Fruit fly (Drosophila melanogaster) whole organism, pupa: Measurements from ENCODE around the gene CG5618.

Experiments
- D1 ChIP-seq: fragments of 200-800 bp; sonication (Bioruptor generic); optimal IDR thresholded peaks from 2 replicates; lab custom pipeline; 2018; ENCODE audit warnings: missing biosample characterization, mild to moderate bottlenecking, missing genetic modification characterization, moderate library complexity
- EcR ChIP-seq: fragments of 200-800 bp; sonication (Bioruptor generic); optimal IDR thresholded peaks from 3 replicates; lab custom pipeline; 2019; ENCODE audit warnings: missing biosample characterization, missing genetic modification characterization, mild to moderate bottlenecking, moderate library complexity, missing genetic modification reagents

DNA sequence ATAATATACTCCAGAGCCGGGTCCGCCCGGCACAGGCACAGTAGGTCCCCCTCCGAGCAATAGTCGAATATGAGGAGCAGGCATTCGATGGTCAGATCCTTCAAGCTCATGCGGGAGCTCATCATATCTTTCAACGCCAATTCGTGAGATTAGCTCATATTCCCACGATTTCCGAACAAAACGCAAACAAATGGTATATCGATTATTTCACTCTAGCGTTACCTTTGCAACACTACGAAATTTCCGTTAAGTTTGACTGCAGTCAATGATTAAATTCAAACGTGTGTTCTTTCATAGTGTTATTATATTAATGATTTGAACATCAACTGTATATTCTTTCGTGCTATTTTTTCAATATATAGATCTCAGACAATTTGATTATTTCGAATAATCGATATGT lies 40.1 kb downstream of the CG5618 start, which contains the start of gene CG33969:
- no peak for TF ChIP-seq D1 (tag; lab: Kevin White, UChicago)
- no peak for TF ChIP-seq EcR
